Worm (Caenorhabditis elegans): ENCODE measurements around the gene Y116A8C.30.

Gene Y116A8C.30

DNA sequence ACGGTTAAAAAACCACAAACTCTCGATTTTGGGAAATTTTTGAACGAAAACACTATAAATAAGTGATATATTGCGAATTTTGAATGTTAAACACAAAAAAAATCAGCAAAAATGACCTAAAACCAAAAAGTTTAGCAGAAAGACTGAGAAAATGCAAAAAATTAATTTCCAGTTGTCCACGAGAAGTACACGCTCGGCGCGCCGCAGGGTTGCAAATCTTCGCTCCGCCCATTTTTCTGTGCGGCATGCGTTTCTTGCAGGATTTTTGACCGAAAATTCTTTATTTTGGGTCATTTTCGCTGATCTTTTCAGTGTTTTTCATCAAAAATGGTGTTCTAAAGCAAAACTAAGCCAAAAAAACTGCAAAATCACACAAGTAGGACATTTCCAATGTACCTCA, 18.7 kb downstream of the Y116A8C.30 start (continued):
- no peak for TF ChIP-seq lin-35 (GFP tag; optimal IDR thresholded peaks at IDR 0.05)
- TF ChIP-seq lsl-1 (GFP tag; optimal IDR thresholded peaks at IDR 0.05) = no peak
- TF ChIP-seq rcor-1 (GFP tag; IDR thresholded peaks at IDR 0.05) = no peak
- no peak for TF ChIP-seq nfya-1 (tag; optimal IDR thresholded peaks at IDR 0.05; ENCODE audit: borderline replicate concordance, insufficient read depth)
- peak; percentile 34; the same call in 1 of the 2 replicates for TF ChIP-seq mcd-1 (GFP tag; IDR thresholded peaks at IDR 0.05)
- no peak for TF ChIP-seq F39B2.1 (GFP tag; IDR thresholded peaks at IDR 0.05)
- no peak for TF ChIP-seq ztf-25 (GFP tag; IDR thresholded peaks at IDR 0.05)
- TF ChIP-seq rpc-1 (optimal IDR thresholded peaks at IDR 0.05) = no peak
- no peak for TF ChIP-seq rpc-1 (tag; optimal IDR thresholded peaks at IDR 0.05)
- peak; percentile 15 for TF ChIP-seq snpc-3.4 (tag; optimal IDR thresholded peaks at IDR 0.05)
- TF ChIP-seq hmg-1.2 (GFP tag; IDR thresholded peaks at IDR 0.05) = no peak
- no peak for TF ChIP-seq ztf-3 (GFP tag; optimal IDR thresholded peaks at IDR 0.05)
- no peak for TF ChIP-seq rec-8 (tag; optimal IDR thresholded peaks at IDR 0.05)
- TF ChIP-seq D2030.7 (GFP tag; IDR thresholded peaks at IDR 0.05) = peak; percentile 43; the same call in 1 of the 2 replicates
- TF ChIP-seq madf-3 (GFP tag; IDR thresholded peaks at IDR 0.05) = peak; percentile 53; the same call in 1 of the 2 replicates
- TF ChIP-seq Y56A3A.18 (GFP tag; IDR thresholded peaks at IDR 0.05) = no peak
- TF ChIP-seq ztf-22 (GFP tag; optimal IDR thresholded peaks at IDR 0.05) = no peak
- no peak for TF ChIP-seq ceh-79 (tag; optimal IDR thresholded peaks at IDR 0.05)
- TF ChIP-seq F49E8.2 (tag; optimal IDR thresholded peaks at IDR 0.05; ENCODE audit: insufficient read depth) = peak; percentile 19
- no peak for TF ChIP-seq somi-1 (GFP tag; optimal IDR thresholded peaks at IDR 0.05)
- TF ChIP-seq lir-1 (GFP tag; conservative IDR thresholded peaks at IDR 0.05) = no peak
- TF ChIP-seq madf-8 (GFP tag; conservative IDR thresholded peaks at IDR 0.05) = no peak

ce11 chrIV:17084317-17084716, 19.2 kb downstream of the Y116A8C.30 start:
- peak; percentile 69; the same call in 1 of the 2 replicates for TF ChIP-seq ceh-100 (GFP tag; IDR thresholded peaks at IDR 0.05)
- no peak for TF ChIP-seq madf-3 (GFP tag; IDR thresholded peaks at IDR 0.05)
- TF ChIP-seq ztf-22 (GFP tag; optimal IDR thresholded peaks at IDR 0.05) = no peak
- peak; percentile 40; the same call in 1 of the 2 replicates for TF ChIP-seq attf-6 (GFP tag; IDR thresholded peaks at IDR 0.05)
- peak; percentile 47; the same call in 1 of the 2 replicates for TF ChIP-seq mcd-1 (GFP tag; IDR thresholded peaks at IDR 0.05)
- no peak for TF ChIP-seq snpc-4 (GFP tag; optimal IDR thresholded peaks at IDR 0.05)
- peak in 3 of 4 experiments; percentile 22 to 74 (median 30) for TF ChIP-seq snpc-4 (tag; optimal IDR thresholded peaks at IDR 0.05)

DNA sequence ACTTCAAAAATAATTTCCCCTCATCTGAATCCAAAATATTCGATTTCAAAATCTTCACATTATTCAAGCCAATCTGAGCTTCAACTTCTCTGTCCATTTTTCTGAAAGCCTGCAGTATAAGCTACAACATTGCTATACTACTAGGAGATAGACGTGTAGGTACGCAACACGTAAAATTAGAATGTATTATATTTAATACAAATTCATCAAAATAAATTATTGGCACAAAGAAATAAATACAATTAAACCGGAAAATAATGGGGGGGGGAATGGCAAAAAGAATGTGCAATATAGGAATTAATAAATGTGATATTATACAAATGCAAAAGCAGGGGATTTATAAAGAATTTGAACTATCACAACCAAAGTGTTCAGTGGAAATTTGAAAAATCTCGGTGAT, 24.9 kb downstream of the Y116A8C.30 start, which contains the start of gene Y116A8C.25:
Gene Y116A8C.25 (minus strand): TSS at position 101 of the 400 bp plus-strand sequence.
- TF ChIP-seq xnd-1 (tag; optimal IDR thresholded peaks at IDR 0.05) (no peak), nhr-120 (GFP tag; IDR thresholded peaks at IDR 0.05) (no peak), hsf-1 (GFP tag; IDR thresholded peaks at IDR 0.05) (no peak), chd-7 (tag; optimal IDR thresholded peaks at IDR 0.05) (no peak), ztf-26 (tag; optimal IDR thresholded peaks at IDR 0.05) (no peak), snpc-4 (GFP tag; optimal IDR thresholded peaks at IDR 0.05) (no peak), snpc-4 (tag; optimal IDR thresholded peaks at IDR 0.05) (peak in 1 of 4 experiments; percentile 15), K11D2.4 (GFP tag; IDR thresholded peaks at IDR 0.05) (no peak), madf-3 (GFP tag; IDR thresholded peaks at IDR 0.05) (no peak), mxl-1 (tag; optimal IDR thresholded peaks at IDR 0.05) (no peak), akir-1 (GFP tag; optimal IDR thresholded peaks at IDR 0.05) (no peak), attf-6 (GFP tag; IDR thresholded peaks at IDR 0.05) (0 out of 2 replicates have a peak, but pooled peaks have one; percentile 24), madf-8 (GFP tag; conservative IDR thresholded peaks at IDR 0.05) (no peak), snpc-1.1 (tag; optimal IDR thresholded peaks at IDR 0.05; ENCODE audit: insufficient read depth) (no peak), B0019.2 (GFP tag; conservative IDR thresholded peaks at IDR 0.05) (no peak), Y53F4B.3 (GFP tag; IDR thresholded peaks at IDR 0.05) (no peak), hlh-26 (GFP tag; conservative IDR thresholded peaks at IDR 0.05) (no peak), tbx-9 (tag; optimal IDR thresholded peaks at IDR 0.05; ENCODE audit: borderline replicate concordance) (no peak)
